Worm (Caenorhabditis elegans): ENCODE measurements around the gene col-106.

ce11 chrIV:1453451-1453850 is 7.1 kb downstream of the col-106 start:
- no peak for TF ChIP-seq nhr-10 (tag; optimal IDR thresholded peaks at IDR 0.05)
- TF ChIP-seq ZK546.5 (tag; optimal IDR thresholded peaks at IDR 0.05), result no peak
- TF ChIP-seq nhr-11 (tag; optimal IDR thresholded peaks at IDR 0.05), result no peak
- TF ChIP-seq ceh-16 (tag; optimal IDR thresholded peaks at IDR 0.05), result no peak
- no peak for TF ChIP-seq unc-62 (GFP tag; optimal IDR thresholded peaks at IDR 0.05)
- TF ChIP-seq skn-1 (tag; optimal IDR thresholded peaks at IDR 0.05), result no peak
- TF ChIP-seq nhr-237 (tag; optimal IDR thresholded peaks at IDR 0.05), result no peak
